Fruit fly (Drosophila melanogaster): ENCODE results near the gene CG4678.

CG4678 gene

DNA sequence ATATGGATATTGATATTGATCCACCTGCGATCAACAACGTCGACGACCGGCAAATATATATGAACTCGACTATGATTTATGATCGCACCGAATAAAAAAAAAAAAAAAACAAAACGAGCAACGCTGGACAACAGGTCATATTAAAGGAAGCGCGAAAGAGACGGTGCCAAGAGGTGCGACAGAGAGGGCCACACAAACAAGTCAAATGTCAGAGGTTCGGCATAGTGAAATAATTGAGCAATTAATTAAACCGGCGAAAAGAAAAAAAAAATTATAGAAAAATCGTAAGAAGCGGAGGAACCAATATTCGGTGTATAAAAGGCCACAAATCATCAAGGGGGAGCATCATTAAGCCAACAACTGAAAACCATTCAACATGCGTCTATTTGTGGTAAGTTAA lies 46.6 kb downstream of the CG4678 start, which contains the start of gene Twdlalpha:
Gene Twdlalpha, plus strand, starts transcription at position 301 of the 400 bp plus-strand sequence.
- TF ChIP-seq salr (GFP tag; optimal IDR thresholded peaks at IDR 0.05) (no peak), Ets21C (GFP tag; optimal IDR thresholded peaks at IDR 0.05) (no peak), Eip78C (GFP tag) (no peak), CG7368 (GFP tag; optimal IDR thresholded peaks at IDR 0.05) (no peak), Met (GFP tag; optimal IDR thresholded peaks at IDR 0.05) (no peak), vri (GFP tag; optimal IDR thresholded peaks at IDR 0.05) (no peak), dsx (GFP tag; optimal IDR thresholded peaks at IDR 0.05; ENCODE audit: poor library complexity, severe bottlenecking) (no peak), CG10631 (GFP tag; optimal IDR thresholded peaks at IDR 0.05) (no peak), CG6854 (GFP tag; optimal IDR thresholded peaks at IDR 0.05) (no peak), achi (GFP tag; optimal IDR thresholded peaks at IDR 0.05) (no peak), Smox (GFP tag; optimal IDR thresholded peaks at IDR 0.05) (no peak), CG8632 (GFP tag; optimal IDR thresholded peaks at IDR 0.05) (no peak), Hr38 (GFP tag; optimal IDR thresholded peaks at IDR 0.05) (no peak), CG3919 (GFP tag; optimal IDR thresholded peaks at IDR 0.05) (no peak), cyc (GFP tag; optimal IDR thresholded peaks at IDR 0.05) (no peak)

DNA sequence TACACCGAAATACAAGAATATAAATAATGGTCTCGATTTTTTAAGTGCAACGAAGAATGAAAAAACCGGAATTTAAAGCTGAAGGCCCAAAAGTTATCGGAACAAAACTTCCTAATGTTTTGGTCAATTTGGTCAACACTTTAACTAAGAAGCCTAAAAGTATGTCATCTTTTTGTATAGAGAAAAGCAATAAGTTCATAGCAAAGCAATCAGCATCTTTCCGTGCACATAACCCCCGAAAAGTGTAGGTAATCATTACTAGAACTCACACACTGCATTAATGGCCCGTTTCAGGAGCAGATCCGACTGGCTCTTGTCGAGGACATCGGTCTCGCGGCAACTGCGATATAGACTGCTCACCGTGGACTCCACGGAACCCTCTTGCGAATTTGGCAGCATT lies 48.4 kb downstream of the CG4678 start:
- TF ChIP-seq CG1621 (tag; optimal IDR thresholded peaks at IDR 0.05) (no peak), net (GFP tag; optimal IDR thresholded peaks at IDR 0.05) (no peak), CG11762 (GFP tag; optimal IDR thresholded peaks at IDR 0.05; ENCODE audit: insufficient read depth) (no peak), spab (GFP tag; optimal IDR thresholded peaks at IDR 0.05) (no peak), Met (GFP tag; optimal IDR thresholded peaks at IDR 0.05) (no peak), vri (GFP tag; optimal IDR thresholded peaks at IDR 0.05) (no peak), CG6808 (GFP tag; optimal IDR thresholded peaks at IDR 0.05) (no peak), CG10631 (GFP tag; optimal IDR thresholded peaks at IDR 0.05) (no peak), pdm3 (GFP tag; optimal IDR thresholded peaks at IDR 0.05) (no peak), dac (GFP tag; optimal IDR thresholded peaks at IDR 0.05) (no peak), CG8632 (GFP tag; optimal IDR thresholded peaks at IDR 0.05) (no peak), fd85E (GFP tag; optimal IDR thresholded peaks at IDR 0.05) (no peak), Gug (GFP tag; IDR thresholded peaks at IDR 0.05) (no peak), Blimp-1 (GFP tag; optimal IDR thresholded peaks at IDR 0.05) (no peak), CG16779 (tag; optimal IDR thresholded peaks at IDR 0.05) (no peak), eg (GFP tag; IDR thresholded peaks at IDR 0.05) (no peak), dsx (GFP tag; optimal IDR thresholded peaks at IDR 0.05; ENCODE audit: poor library complexity, severe bottlenecking) (no peak)

dm6 chrX:16745942-16746341 lies 50.0 kb downstream of the CG4678 start:
- TF ChIP-seq CG4318 (GFP tag; optimal IDR thresholded peaks at IDR 0.05) (no peak), salr (GFP tag; optimal IDR thresholded peaks at IDR 0.05) (no peak), Eip78C (GFP tag) (peak; percentile 15), cyc (GFP tag; optimal IDR thresholded peaks at IDR 0.05) (no peak), CG6854 (GFP tag; optimal IDR thresholded peaks at IDR 0.05) (no peak), CG32006 (GFP tag; optimal IDR thresholded peaks at IDR 0.05) (no peak), eg (GFP tag; IDR thresholded peaks at IDR 0.05) (no peak), Lpt (GFP tag; optimal IDR thresholded peaks at IDR 0.05) (no peak), CG6808 (GFP tag; optimal IDR thresholded peaks at IDR 0.05) (no peak)

dm6 chrX:16746824-16747223 lies 50.9 kb downstream of the CG4678 start:
- TF ChIP-seq Gug (GFP tag; IDR thresholded peaks at IDR 0.05) (no peak), CG8632 (GFP tag; optimal IDR thresholded peaks at IDR 0.05) (no peak), Eip93F (GFP tag; optimal IDR thresholded peaks at IDR 0.05) (no peak), acj6 (GFP tag; optimal IDR thresholded peaks at IDR 0.05) (no peak), Eip75B (GFP tag; optimal IDR thresholded peaks at IDR 0.05) (no peak), spab (GFP tag; optimal IDR thresholded peaks at IDR 0.05) (no peak), fd85E (GFP tag; optimal IDR thresholded peaks at IDR 0.05) (no peak), CG9139 (GFP tag; optimal IDR thresholded peaks at IDR 0.05) (no peak), Ets21C (GFP tag; optimal IDR thresholded peaks at IDR 0.05) (no peak), Hr4 (GFP tag; optimal IDR thresholded peaks at IDR 0.05) (no peak), lz (GFP tag; optimal IDR thresholded peaks at IDR 0.05) (no peak)
